Fruit fly (Drosophila melanogaster) S2 (cell line): Measurements from ENCODE around the gene Rbfox1.

Source experiments
- CG8478 ChIP-seq: fragments of >200 bp; optimal IDR thresholded peaks from 2 replicates; lab custom pipeline; 2018
- CTCF ChIP-seq, 2 experiments: fragments of >200 bp; optimal IDR thresholded peaks; 2 replicates each; lab custom pipeline; 2018

- TF ChIP-seq CG8478 (lab: Kevin White, UChicago) = no peak
- no peak for TF ChIP-seq CTCF (optimal IDR thresholded peaks at IDR 0.05; lab: Kevin White, UChicago)
These were observed 57.1 kb downstream of the Rbfox1 start for dm6 chr3L:10538290-10538689.
